Fruit fly (Drosophila melanogaster): Measurements from ENCODE around the gene CG7246.

dm6 chrX:9038778-9039177 lies 42.1 kb downstream of the CG7246 start:
- no peak for TF ChIP-seq crp (GFP tag; optimal IDR thresholded peaks at IDR 0.05)
- no peak for TF ChIP-seq Gug (GFP tag; IDR thresholded peaks at IDR 0.05)
- TF ChIP-seq nom (GFP tag; optimal IDR thresholded peaks at IDR 0.05): no peak
- no peak for TF ChIP-seq bbx (GFP tag; IDR thresholded peaks at IDR 0.05; ENCODE audit: partially characterized antibody)
